Worm (Caenorhabditis elegans): ENCODE measurements around the gene M03F4.4.

DNA sequence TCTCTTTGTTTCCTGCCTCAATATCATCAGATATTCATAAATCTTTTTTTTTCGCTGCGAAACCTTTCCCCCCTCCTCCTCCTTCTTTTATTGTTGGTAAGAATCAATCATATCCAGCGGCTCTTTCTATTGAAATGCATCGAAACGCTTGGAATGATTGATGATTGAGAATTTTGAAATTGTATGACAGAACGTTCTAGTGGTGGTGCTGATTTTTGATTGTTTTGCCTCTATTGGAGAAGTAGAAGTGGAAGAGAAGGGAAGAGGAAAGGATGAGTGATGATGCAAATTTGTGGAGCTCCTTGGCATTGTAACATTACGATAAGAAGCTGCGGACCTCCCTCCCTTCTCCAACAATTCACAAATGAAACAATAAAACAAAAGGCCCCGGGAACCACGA is 8.4 kb upstream of the M03F4.4 start:
- TF ChIP-seq ztf-16 (tag; optimal IDR thresholded peaks at IDR 0.05) (no peak), C38D4.7 (GFP tag; optimal IDR thresholded peaks at IDR 0.05) (no peak), nhr-11 (tag; optimal IDR thresholded peaks at IDR 0.05) (no peak), ets-4 (tag; optimal IDR thresholded peaks at IDR 0.05) (no peak)
